Fruit fly (Drosophila melanogaster): ENCODE results near the gene RfC4.

DNA sequence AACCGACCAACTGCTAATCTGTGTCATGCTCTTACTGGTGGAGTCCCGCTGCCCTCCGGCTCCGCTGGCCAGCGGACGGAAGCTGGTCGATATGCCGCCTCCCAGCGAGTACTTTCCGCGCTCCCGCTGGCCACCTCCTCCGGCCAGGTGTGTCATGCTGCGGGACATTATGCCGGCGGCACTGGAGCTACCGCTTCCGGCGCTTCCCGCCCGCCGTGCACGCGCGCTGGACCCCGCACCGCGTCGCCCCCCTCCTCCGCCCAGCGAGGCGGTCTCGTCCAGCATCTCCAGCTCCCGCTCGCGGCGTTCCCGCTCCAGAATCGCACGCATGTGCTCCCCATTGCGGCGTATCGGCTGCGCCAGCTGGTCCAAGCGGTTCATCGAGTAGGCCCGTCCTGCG lies 7.3 kb downstream of the RfC4 start:
- TF ChIP-seq psq (GFP tag; optimal IDR thresholded peaks at IDR 0.05): no peak
- TF ChIP-seq lola (GFP tag; optimal IDR thresholded peaks at IDR 0.05): no peak
- no peak for TF ChIP-seq usp (GFP tag; optimal IDR thresholded peaks at IDR 0.05)
